Worm (Caenorhabditis elegans) whole organism, early embryonic: ENCODE results near the gene Y48E1C.4.

Experiments used
- B0310.2 ChIP-seq: sonication (generic microtip); optimal IDR thresholded peaks from 2 replicates; lab custom pipeline; 2016; ENCODE audit warnings: mild to moderate bottlenecking, missing genetic modification characterization, missing compliant biosample characterization
- ama-1 ChIP-seq: fragments of 150-350 bp; optimal IDR thresholded peaks from 2 replicates; lab custom pipeline; 2014
- ceh-13 ChIP-seq: fragments of 200-800 bp; sonication (Bioruptor generic); optimal IDR thresholded peaks from 2 replicates; lab custom pipeline; 2018; ENCODE audit warnings: mild to moderate bottlenecking, missing genetic modification characterization, missing compliant biosample characterization
- ets-7 ChIP-seq: sonication (generic microtip); optimal IDR thresholded peaks from 2 replicates; lab custom pipeline; 2016; ENCODE audit warnings: missing genotype, missing genetic modification characterization, missing compliant biosample characterization
- flt-1 ChIP-seq: fragments of 200-800 bp; sonication (Bioruptor generic); IDR thresholded peaks from 2 replicates; pipeline ENCODE4 v1.3.6; 2022; ENCODE audit warnings: missing genetic modification characterization, missing compliant biosample characterization
- hmbx-1 ChIP-seq: sonication (generic microtip); optimal IDR thresholded peaks from 2 replicates; lab custom pipeline; 2016; ENCODE audit warnings: mild to moderate bottlenecking, missing genetic modification characterization, missing compliant biosample characterization
- hmg-4 ChIP-seq: fragments of 200-800 bp; sonication (Bioruptor generic); optimal IDR thresholded peaks from 2 replicates; lab custom pipeline; 2018; ENCODE audit warnings: mild to moderate bottlenecking, missing genetic modification characterization, missing compliant biosample characterization
- hnd-1 ChIP-seq: sonication (generic microtip); optimal IDR thresholded peaks from 2 replicates; lab custom pipeline; 2016; ENCODE audit warnings: missing genetic modification characterization, missing compliant biosample characterization
- pes-1 ChIP-seq: fragments of 200-800 bp; sonication (Bioruptor generic); IDR thresholded peaks from 2 replicates; pipeline ENCODE4 v1.3.6; 2022; ENCODE audit warnings: missing genetic modification reagents, missing genetic modification characterization, missing compliant biosample characterization
- scrt-1 ChIP-seq: fragments of 200-800 bp; sonication (Bioruptor generic); IDR thresholded peaks from 2 replicates; pipeline ENCODE4 v1.3.6; 2022; ENCODE audit warnings: missing genetic modification characterization, missing compliant biosample characterization
- sea-1 ChIP-seq: fragments of 200-800 bp; sonication (Bioruptor generic); conservative IDR thresholded peaks from 2 replicates; pipeline ENCODE4 v1.3.6; 2022; ENCODE audit warnings: missing genetic modification characterization, missing compliant biosample characterization
- tbx-37 ChIP-seq: fragments of 200-800 bp; sonication (Bioruptor generic); conservative IDR thresholded peaks from 2 replicates; pipeline ENCODE4 v1.3.6; 2022; ENCODE audit warnings: missing genetic modification reagents, missing genetic modification characterization, missing compliant biosample characterization
- tra-4 ChIP-seq: sonication (generic microtip); optimal IDR thresholded peaks from 2 replicates; lab custom pipeline; 2017; ENCODE audit warnings: missing genetic modification characterization, missing compliant biosample characterization

- no peak for TF ChIP-seq sea-1 (GFP tag; lab: Robert Waterston, UW)
- no peak for TF ChIP-seq ama-1 (lab: Kevin White, UChicago)
- TF ChIP-seq scrt-1 = no peak
- TF ChIP-seq pes-1 (GFP tag; lab: Robert Waterston, UW) = no peak
- TF ChIP-seq hmbx-1 (tag; lab: Kevin White, UChicago) = no peak
- TF ChIP-seq hnd-1 (tag; lab: Kevin White, UChicago) = no peak
- no peak for TF ChIP-seq ceh-13 (GFP tag; lab: Kevin White, UChicago)
- no peak for TF ChIP-seq tra-4 (tag; lab: Kevin White, UChicago)
- TF ChIP-seq hmg-4 (GFP tag; lab: Kevin White, UChicago) = no peak
- no peak for TF ChIP-seq flt-1 (GFP tag; lab: Robert Waterston, UW)
- TF ChIP-seq tbx-37 = no peak
- no peak for TF ChIP-seq B0310.2 (tag; lab: Kevin White, UChicago)
- no peak for TF ChIP-seq ets-7 (tag; lab: Kevin White, UChicago)
Measured at ce11 chrII:13472101-13472500, 35.5 kb upstream of the Y48E1C.4 start, which contains the start of gene E01G4.5.
